Worm (Caenorhabditis elegans) whole organism, L2 larva: Measurements from ENCODE around the gene ZK809.5.

Experiments
- ama-1 ChIP-seq: fragments of 150-350 bp; optimal IDR thresholded peaks from 2 replicates; lab custom pipeline; 2018; ENCODE audit warnings: inconsistent platforms
- egl-27 ChIP-seq: sonication (generic microtip); optimal IDR thresholded peaks from 3 replicates; lab custom pipeline; 2017; ENCODE audit warnings: missing biosample characterization, missing genetic modification reagents, missing genetic modification characterization
- nhr-21 ChIP-seq: fragments of 150-350 bp; optimal IDR thresholded peaks from 2 replicates; lab custom pipeline; 2014; ENCODE audit warnings: missing biosample characterization, missing genetic modification characterization
- peb-1 ChIP-seq: fragments of 150-350 bp; optimal IDR thresholded peaks from 2 replicates; lab custom pipeline; 2014; ENCODE audit warnings: missing biosample characterization, missing genetic modification characterization
- skn-1 ChIP-seq: sonication (generic microtip); optimal IDR thresholded peaks from 2 replicates; lab custom pipeline; 2017; ENCODE audit warnings: missing biosample characterization, missing genetic modification characterization
- snpc-4 ChIP-seq: fragments of 150-350 bp; optimal IDR thresholded peaks from 2 replicates; lab custom pipeline; 2014; ENCODE audit warnings: missing biosample characterization, missing genetic modification characterization
- unc-39 ChIP-seq: fragments of 150-350 bp; optimal IDR thresholded peaks from 2 replicates; lab custom pipeline; 2014; ENCODE audit warnings: missing biosample characterization, missing genetic modification characterization

- no peak for TF ChIP-seq skn-1 (tag; lab: Kevin White, UChicago)
- TF ChIP-seq peb-1 (tag; lab: Kevin White, UChicago), result no peak
- no peak for TF ChIP-seq snpc-4 (tag; lab: Kevin White, UChicago)
- TF ChIP-seq unc-39 (tag; lab: Kevin White, UChicago), result no peak
- TF ChIP-seq ama-1, result no peak
- no peak for TF ChIP-seq nhr-21
- TF ChIP-seq egl-27 (tag; lab: Kevin White, UChicago), result no peak
Observed at ce11 chrIV:11623060-11623459, 33.5 kb upstream of the ZK809.5 start, which contains the start of gene lys-4.
